Worm (Caenorhabditis elegans) whole organism, L4 larva: ENCODE data around the gene fbxb-81.

Experiments
- F10B5.3 ChIP-seq: sonication (generic microtip); optimal IDR thresholded peaks from 2 replicates; lab custom pipeline; 2016; ENCODE audit warnings: mild to moderate bottlenecking, missing genetic modification characterization, missing compliant biosample characterization
- F37D6.2 ChIP-seq: sonication (generic microtip); optimal IDR thresholded peaks from 2 replicates; lab custom pipeline; 2016; ENCODE audit warnings: mild to moderate bottlenecking, missing genetic modification characterization, missing compliant biosample characterization
- R02D3.7 ChIP-seq: fragments of 150-350 bp; sonication (generic microtip); optimal IDR thresholded peaks from 3 replicates; lab custom pipeline; 2014; ENCODE audit warnings: missing biosample characterization, missing genetic modification characterization
- T20F7.1 ChIP-seq: fragments of 200-800 bp; sonication (Bioruptor generic); optimal IDR thresholded peaks from 2 replicates; lab custom pipeline; 2018; ENCODE audit warnings: mild to moderate bottlenecking, missing genetic modification characterization, missing compliant biosample characterization
- T26A8.4 ChIP-seq: fragments of 200-800 bp; sonication (Bioruptor generic); IDR thresholded peaks from 2 replicates; pipeline ENCODE4 v1.3.6; 2022; ENCODE audit warnings: missing genetic modification characterization, missing compliant biosample characterization
- Y105C5A.15 ChIP-seq: fragments of 200-800 bp; sonication (Bioruptor generic); IDR thresholded peaks from 2 replicates; pipeline ENCODE4 v1.3.6; 2022; ENCODE audit warnings: missing genetic modification characterization, missing compliant biosample characterization
- Y48G9A.11 ChIP-seq: fragments of 200-800 bp; sonication (Bioruptor generic); IDR thresholded peaks from 2 replicates; pipeline ENCODE4 v1.3.6; 2022; ENCODE audit warnings: missing genetic modification reagents, missing genetic modification characterization, missing compliant biosample characterization
- Y75B8A.6 ChIP-seq: fragments of 200-800 bp; sonication (Bioruptor generic); IDR thresholded peaks from 2 replicates; pipeline ENCODE4 v1.3.6; 2022; ENCODE audit warnings: missing genetic modification reagents, missing genetic modification characterization, missing compliant biosample characterization
- aha-1 ChIP-seq: fragments of 150-350 bp; peaks from one replicate; lab custom pipeline; 2014; ENCODE audit warnings: missing biosample characterization, missing genetic modification characterization
- aly-2 ChIP-seq: sonication (generic microtip); optimal IDR thresholded peaks from 2 replicates; lab custom pipeline; 2018; ENCODE audit warnings: missing biosample characterization, missing genetic modification characterization
- ceh-20 ChIP-seq: fragments of 200-800 bp; sonication (Bioruptor generic); IDR thresholded peaks from 2 replicates; pipeline ENCODE4 v1.3.6; 2022; ENCODE audit warnings: missing genetic modification reagents, missing genetic modification characterization, missing compliant biosample characterization
- ceh-32 ChIP-seq: sonication (generic microtip); optimal IDR thresholded peaks from 2 replicates; lab custom pipeline; 2016; ENCODE audit warnings: mild to moderate bottlenecking, missing genetic modification characterization, missing compliant biosample characterization; ENCODE audit not compliant: poor library complexity
- cey-2 ChIP-seq: sonication (generic microtip); optimal IDR thresholded peaks from 3 replicates; lab custom pipeline; 2017; ENCODE audit warnings: missing genetic modification characterization, mild to moderate bottlenecking, missing compliant biosample characterization, antibody characterized with exemption, borderline replicate concordance; ENCODE audit not compliant: insufficient read depth
- daf-16 ChIP-seq, 3 experiments: sonication (generic microtip); optimal IDR thresholded peaks; 2 replicates each; lab custom pipeline; 2016 to 2017; ENCODE audit warnings: missing genetic modification characterization in 3 of 3, missing genetic modification reagents in 3 of 3, mild to moderate bottlenecking in 2 of 3, missing compliant biosample characterization in 2 of 3, missing biosample characterization in 1 of 3, moderate library complexity in 1 of 3
- dmd-6 ChIP-seq: fragments of 200-800 bp; sonication (Bioruptor generic); IDR thresholded peaks from 2 replicates; pipeline ENCODE4 v1.3.6; 2022; ENCODE audit warnings: missing genetic modification reagents, missing genetic modification characterization, missing compliant biosample characterization
- dpl-1 ChIP-seq: fragments of 150-350 bp; optimal IDR thresholded peaks from 2 replicates; lab custom pipeline; 2014; ENCODE audit warnings: missing biosample characterization, missing genetic modification reagents, missing genetic modification characterization
- duxl-1 ChIP-seq: sonication (generic microtip); optimal IDR thresholded peaks from 2 replicates; lab custom pipeline; 2016; ENCODE audit warnings: mild to moderate bottlenecking, missing genetic modification characterization, moderate library complexity, missing compliant biosample characterization; ENCODE audit not compliant: poor library complexity
- dve-1 ChIP-seq: sonication (generic microtip); optimal IDR thresholded peaks from 2 replicates; lab custom pipeline; 2017; ENCODE audit warnings: antibody characterized with exemption, mild to moderate bottlenecking, missing genetic modification characterization, missing compliant biosample characterization; ENCODE audit not compliant: insufficient read depth
- egl-27 ChIP-seq: sonication (generic microtip); optimal IDR thresholded peaks from 3 replicates; lab custom pipeline; 2017; ENCODE audit warnings: missing biosample characterization, missing genetic modification reagents, missing genetic modification characterization
- fkh-10 ChIP-seq: fragments of 150-350 bp; optimal IDR thresholded peaks from 2 replicates; lab custom pipeline; 2014; ENCODE audit warnings: missing biosample characterization, missing genetic modification reagents, missing genetic modification characterization
- hlh-11 ChIP-seq: fragments of 200-800 bp; sonication (Bioruptor generic); optimal IDR thresholded peaks from 2 replicates; lab custom pipeline; 2018; ENCODE audit warnings: mild to moderate bottlenecking, missing genetic modification characterization, missing compliant biosample characterization
- hlh-30 ChIP-seq: sonication (generic microtip); optimal IDR thresholded peaks from 2 replicates; lab custom pipeline; 2017; ENCODE audit warnings: antibody characterized with exemption, mild to moderate bottlenecking, missing genetic modification characterization, missing compliant biosample characterization; ENCODE audit not compliant: insufficient read depth
- lin-1 ChIP-seq: fragments of 200-800 bp; sonication (Bioruptor generic); IDR thresholded peaks from 2 replicates; pipeline ENCODE4 v1.3.6; 2022; ENCODE audit warnings: missing genetic modification reagents, missing genetic modification characterization, missing compliant biosample characterization
- lin-13 ChIP-seq: fragments of 150-350 bp; optimal IDR thresholded peaks from 2 replicates; lab custom pipeline; 2014; ENCODE audit warnings: missing biosample characterization, missing genetic modification reagents, missing genetic modification characterization
- lir-3 ChIP-seq: sonication (generic microtip); optimal IDR thresholded peaks from 2 replicates; lab custom pipeline; 2016; ENCODE audit warnings: mild to moderate bottlenecking, missing genetic modification characterization, missing compliant biosample characterization
- lsy-2 ChIP-seq, 2 experiments: fragments of 150-350 bp in 1 of 2; sonication (generic microtip) in 1 of 2; optimal IDR thresholded peaks; 2 replicates each; lab custom pipeline; 2014 to 2017; ENCODE audit warnings: missing biosample characterization in 2 of 2, missing genetic modification characterization in 2 of 2
- mdl-1 ChIP-seq, 2 experiments: fragments of 150-350 bp in 1 of 2; sonication (generic microtip) in 1 of 2; optimal IDR thresholded peaks; 2 replicates each; lab custom pipeline; 2014 to 2017; ENCODE audit warnings: missing biosample characterization in 2 of 2, missing genetic modification characterization in 2 of 2
- mxl-3 ChIP-seq: fragments of 200-800 bp; sonication (Bioruptor generic); optimal IDR thresholded peaks from 2 replicates; lab custom pipeline; 2018; ENCODE audit warnings: mild to moderate bottlenecking, missing genetic modification characterization, missing compliant biosample characterization
- nhr-102 ChIP-seq: sonication (generic microtip); optimal IDR thresholded peaks from 2 replicates; lab custom pipeline; 2016; ENCODE audit warnings: mild to moderate bottlenecking, missing genetic modification characterization, moderate library complexity, missing compliant biosample characterization
- nhr-237 ChIP-seq: sonication (generic microtip); optimal IDR thresholded peaks from 2 replicates; lab custom pipeline; 2017; ENCODE audit warnings: missing biosample characterization, missing genetic modification characterization
- nhr-25 ChIP-seq: sonication (generic microtip); optimal IDR thresholded peaks from 2 replicates; lab custom pipeline; 2017; ENCODE audit warnings: missing genetic modification characterization, mild to moderate bottlenecking, missing compliant biosample characterization, antibody characterized with exemption, moderate library complexity, borderline replicate concordance; ENCODE audit not compliant: insufficient read depth
- nhr-42 ChIP-seq: fragments of 200-800 bp; sonication (Bioruptor generic); IDR thresholded peaks from 2 replicates; pipeline ENCODE4 v1.3.6; 2022; ENCODE audit warnings: missing genetic modification characterization, missing compliant biosample characterization
- nhr-77 ChIP-seq: fragments of 150-350 bp; optimal IDR thresholded peaks from 2 replicates; lab custom pipeline; 2014; ENCODE audit warnings: missing biosample characterization, missing genetic modification characterization
- pha-4 ChIP-seq, 2 experiments: fragments of 150-350 bp in 1 of 2; fragments of 200-800 bp in 1 of 2; sonication (Bioruptor generic) in 1 of 2; IDR thresholded peaks in 1 of 2; optimal IDR thresholded peaks in 1 of 2; 2 replicates each; pipeline versions ENCODE4 v1.3.6 to Lab custom; 2014 to 2022; ENCODE audit warnings: missing genetic modification characterization in 2 of 2, missing genetic modification reagents in 2 of 2, missing biosample characterization in 1 of 2, missing compliant biosample characterization in 1 of 2
- unc-130 ChIP-seq: sonication (generic microtip); optimal IDR thresholded peaks from 2 replicates; lab custom pipeline; 2016; ENCODE audit warnings: missing genetic modification reagents, missing genetic modification characterization, missing compliant biosample characterization
- unc-62 ChIP-seq, 3 experiments: fragments of 150-350 bp in 1 of 3; sonication (generic microtip); optimal IDR thresholded peaks in 2 of 3; peaks in 1 of 3; 1 replicate in 1 of 3; 2 replicates in 2 of 3; lab custom pipeline; 2014 to 2017; ENCODE audit warnings: missing biosample characterization in 3 of 3, missing genetic modification characterization in 3 of 3, missing genetic modification reagents in 3 of 3, missing genotype in 1 of 3
- zip-11 ChIP-seq: fragments of 200-800 bp; sonication (Bioruptor generic); IDR thresholded peaks from 2 replicates; pipeline ENCODE4 v1.3.6; 2022; ENCODE audit warnings: missing genetic modification characterization, missing compliant biosample characterization
- zip-2 ChIP-seq: fragments of 150-350 bp; optimal IDR thresholded peaks from 2 replicates; lab custom pipeline; 2014; ENCODE audit warnings: missing biosample characterization, missing genetic modification characterization
- ztf-11 ChIP-seq: fragments of 150-350 bp; optimal IDR thresholded peaks from 2 replicates; lab custom pipeline; 2014; ENCODE audit warnings: missing biosample characterization, missing genetic modification characterization
- ztf-7 ChIP-seq: fragments of 150-350 bp; optimal IDR thresholded peaks from 2 replicates; lab custom pipeline; 2014; ENCODE audit warnings: missing biosample characterization, missing genetic modification characterization

Gene fbxb-81

DNA sequence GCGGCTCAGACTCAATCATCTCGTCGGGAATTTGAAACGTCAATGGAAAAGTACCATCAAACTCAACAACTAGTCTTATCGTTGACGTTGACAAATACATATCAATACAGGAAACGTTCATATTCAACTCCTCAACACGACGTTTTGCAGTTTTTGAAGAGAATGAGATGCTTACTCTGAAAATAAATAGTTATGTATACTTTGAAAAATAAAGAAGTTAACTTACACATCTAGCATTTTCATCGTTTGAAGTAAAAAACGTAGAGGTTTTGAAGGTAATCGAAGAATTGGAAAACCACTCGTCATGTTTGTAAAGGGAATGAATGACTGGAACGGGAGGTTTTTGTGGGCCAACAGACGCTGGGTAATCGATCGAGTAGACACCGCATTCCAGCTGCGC is at the start of gene fbxb-81:
TSS of gene fbxb-81 (minus strand) at position 314 of the 400 bp plus-strand sequence.
- TF ChIP-seq unc-62 (GFP tag; optimal IDR thresholded peaks at IDR 0.05 in 1 of 2; lab: Kevin White, UChicago): peak in 1 of 2 experiments; percentile 94
- no peak for TF ChIP-seq unc-62 (tag; optimal IDR thresholded peaks at IDR 0.05; lab: Kevin White, UChicago)
- TF ChIP-seq nhr-42 (GFP tag; lab: Robert Waterston, UW): no peak
- TF ChIP-seq, all 104 proteins: peak for 1

DNA sequence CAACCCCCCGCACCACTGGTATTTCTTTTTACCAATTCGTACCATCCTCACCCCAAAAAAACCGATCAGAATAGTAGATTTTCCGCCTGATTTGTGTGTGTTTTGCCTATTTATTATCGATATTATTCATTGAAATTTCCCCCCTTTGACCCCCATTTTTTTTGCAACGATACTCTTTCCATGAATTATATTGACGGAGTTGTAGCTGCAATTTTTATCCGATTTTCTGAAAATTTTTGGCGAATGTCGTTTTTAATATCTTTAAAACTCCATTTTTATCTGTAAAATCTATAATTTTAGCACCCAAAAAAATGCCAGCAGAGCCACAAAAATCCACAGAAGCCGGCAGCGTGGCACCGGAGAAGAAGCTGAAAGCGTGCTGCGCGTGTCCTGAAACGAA is 49.7 kb upstream of the fbxb-81 start, which contains the start of gene cox-17:
TSS of gene cox-17 (plus strand) at position 301 of the 400 bp plus-strand sequence.
- TF ChIP-seq pha-4 (GFP tag; IDR thresholded peaks at IDR 0.05; lab: Robert Waterston, UW) (no peak; the same call in 1 of the 2 replicates), pha-4 (tag; optimal IDR thresholded peaks at IDR 0.05; lab: Kevin White, UChicago) (no peak), nhr-42 (GFP tag; lab: Robert Waterston, UW) (peak; percentile 12; the same call in 1 of the 2 replicates)

DNA sequence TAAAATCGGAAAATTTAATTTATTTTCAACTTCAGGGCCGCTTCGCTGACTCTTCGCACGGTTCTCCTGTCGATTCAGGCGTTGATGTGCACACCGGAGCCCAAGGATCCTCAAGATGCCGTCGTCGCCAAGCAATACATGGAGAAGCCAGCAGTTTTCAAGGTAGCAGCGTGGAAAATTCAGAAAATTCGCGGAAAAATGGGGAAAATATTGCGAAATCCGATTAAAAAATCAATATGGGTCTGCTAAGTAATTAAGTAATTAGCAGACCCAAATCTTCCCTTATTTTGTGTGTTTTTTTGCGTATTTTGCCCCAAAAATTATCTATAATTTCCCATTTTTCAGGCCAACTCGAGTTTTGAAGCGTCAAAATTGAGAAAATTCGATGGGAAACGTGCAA is 48.3 kb upstream of the fbxb-81 start:
- TF ChIP-seq aha-1 (tag; lab: Kevin White, UChicago) (peak; percentile 79), nhr-102 (tag; lab: Kevin White, UChicago) (no peak)
- TF ChIP-seq, all 104 proteins: peak for 1

DNA sequence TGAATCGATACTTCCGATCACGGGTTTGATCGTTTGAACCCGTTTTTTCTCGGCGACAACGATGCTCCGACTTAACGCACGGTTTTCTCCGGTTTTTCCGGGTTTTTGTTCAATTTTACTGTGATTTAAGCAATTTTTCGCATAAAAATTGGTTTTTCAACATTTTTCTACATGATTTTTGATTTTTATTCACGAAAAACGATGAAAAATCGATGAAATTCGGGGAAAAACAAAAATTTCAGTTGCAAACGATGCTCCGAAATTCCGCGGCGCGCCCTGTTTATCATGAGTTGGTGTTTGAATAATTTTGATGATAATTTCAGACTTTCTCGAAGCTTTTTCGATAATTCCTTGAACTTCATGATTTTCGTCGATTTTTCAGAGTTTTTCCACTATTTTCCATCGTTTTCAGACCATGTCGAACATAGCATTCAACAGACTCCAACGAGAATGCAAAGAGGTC is 47.4 kb upstream of the fbxb-81 start, which contains the start of gene ubc-20:
TSS of gene ubc-20 (plus strand) at position 413 of the 463 bp plus-strand sequence.
- no peak for TF ChIP-seq ceh-20 (GFP tag; lab: Robert Waterston, UW)
- no peak for TF ChIP-seq aly-2
- no peak for TF ChIP-seq ztf-11 (tag; lab: Kevin White, UChicago)
- TF ChIP-seq duxl-1 (tag; lab: Kevin White, UChicago): no peak
- TF ChIP-seq mdl-1 (tag; optimal IDR thresholded peaks at IDR 0.05; lab: Kevin White, UChicago): no peak
- TF ChIP-seq T26A8.4 (GFP tag; lab: Robert Waterston, UW): no peak
- TF ChIP-seq nhr-77 (tag; lab: Kevin White, UChicago): peak; percentile 25
- TF ChIP-seq zip-2 (tag; lab: Kevin White, UChicago): no peak
- no peak for TF ChIP-seq dmd-6 (GFP tag; lab: Robert Waterston, UW)
- peak in 1 of 2 experiments; percentile 26 for TF ChIP-seq lsy-2 (tag; optimal IDR thresholded peaks at IDR 0.05; lab: Kevin White, UChicago)
- no peak for TF ChIP-seq dve-1 (tag; lab: Kevin White, UChicago)
- TF ChIP-seq Y75B8A.6 (GFP tag; lab: Robert Waterston, UW): no peak
- no peak for TF ChIP-seq mxl-3 (GFP tag; lab: Kevin White, UChicago)
- no peak for TF ChIP-seq zip-11
- no peak for TF ChIP-seq ceh-32
- no peak for TF ChIP-seq lir-3
- no peak for TF ChIP-seq ztf-7 (tag; lab: Kevin White, UChicago)
- TF ChIP-seq hlh-11: no peak
- no peak for TF ChIP-seq unc-130
- TF ChIP-seq fkh-10: no peak
- TF ChIP-seq daf-16 (GFP tag; optimal IDR thresholded peaks at IDR 0.05; lab: Kevin White, UChicago): no peak
- TF ChIP-seq daf-16 (tag; optimal IDR thresholded peaks at IDR 0.05; lab: Kevin White, UChicago): peak; percentile 11
- TF ChIP-seq dpl-1 (GFP tag; lab: Kevin White, UChicago): peak; percentile 15
- TF ChIP-seq F10B5.3: no peak
- TF ChIP-seq T20F7.1 (GFP tag; lab: Kevin White, UChicago): peak; percentile 98
- TF ChIP-seq Y48G9A.11 (GFP tag; lab: Robert Waterston, UW): peak; percentile 95
- no peak for TF ChIP-seq nhr-25 (tag; lab: Kevin White, UChicago)
- TF ChIP-seq cey-2 (tag; lab: Kevin White, UChicago): no peak
- TF ChIP-seq R02D3.7 (tag; lab: Kevin White, UChicago): no peak
- TF ChIP-seq hlh-30 (tag; lab: Kevin White, UChicago): peak; percentile 62
- no peak for TF ChIP-seq F37D6.2
- TF ChIP-seq egl-27 (tag; lab: Kevin White, UChicago): no peak
- TF ChIP-seq lin-13: no peak
- TF ChIP-seq lin-1: no peak
- no peak for TF ChIP-seq Y105C5A.15 (GFP tag; lab: Robert Waterston, UW)
- TF ChIP-seq nhr-237 (tag; lab: Kevin White, UChicago): no peak
- TF ChIP-seq, all 104 proteins: peak for 7
